Worm (Caenorhabditis elegans): ENCODE measurements around the gene Y67H2A.2.

The Y67H2A.2 gene

DNA sequence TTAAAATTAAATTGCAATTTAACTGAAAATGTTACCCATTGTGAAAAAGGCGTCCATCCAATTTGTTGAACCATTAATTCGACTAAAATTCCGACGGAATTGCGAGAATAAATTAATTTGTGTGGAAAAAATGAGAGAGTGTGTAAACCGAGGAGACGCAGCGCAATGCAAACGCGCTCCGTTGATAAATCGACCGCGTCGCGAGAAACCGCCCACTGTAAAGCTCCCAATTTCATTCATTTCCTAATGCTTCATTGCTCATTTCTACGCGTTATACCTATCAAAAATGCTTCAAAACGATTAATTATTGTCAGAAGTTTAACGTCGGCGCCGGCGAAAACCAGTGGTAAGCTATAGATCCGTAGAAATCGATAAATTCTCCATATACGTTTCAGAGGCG lies at the start of gene Y67H2A.2, which contains the start of gene micu-1:
Gene Y67H2A.2, minus strand, starts transcription at position 74 of the 400 bp plus-strand sequence.
Gene micu-1, plus strand, starts transcription at position 181 of the 400 bp plus-strand sequence.
- TF ChIP-seq hnd-1 (tag; optimal IDR thresholded peaks at IDR 0.05): no peak
- no peak for TF ChIP-seq hmg-4 (GFP tag; optimal IDR thresholded peaks at IDR 0.05)
- no peak for TF ChIP-seq scrt-1 (GFP tag; IDR thresholded peaks at IDR 0.05)
- no peak for TF ChIP-seq ama-1 (optimal IDR thresholded peaks at IDR 0.05)
- no peak for TF ChIP-seq B0310.2 (tag; optimal IDR thresholded peaks at IDR 0.05)
- TF ChIP-seq F13C5.2 (tag; optimal IDR thresholded peaks at IDR 0.05): peak; percentile 20
- no peak for TF ChIP-seq aly-1 (tag; optimal IDR thresholded peaks at IDR 0.05)
- TF ChIP-seq tbx-11 (GFP tag; IDR thresholded peaks at IDR 0.05): no peak
- no peak for TF ChIP-seq ceh-13 (GFP tag; optimal IDR thresholded peaks at IDR 0.05)
- 0 out of 2 replicates have a peak, but pooled peaks have one; percentile 32 for TF ChIP-seq flt-1 (GFP tag; IDR thresholded peaks at IDR 0.05)
- no peak for TF ChIP-seq sea-1 (GFP tag; conservative IDR thresholded peaks at IDR 0.05)

DNA sequence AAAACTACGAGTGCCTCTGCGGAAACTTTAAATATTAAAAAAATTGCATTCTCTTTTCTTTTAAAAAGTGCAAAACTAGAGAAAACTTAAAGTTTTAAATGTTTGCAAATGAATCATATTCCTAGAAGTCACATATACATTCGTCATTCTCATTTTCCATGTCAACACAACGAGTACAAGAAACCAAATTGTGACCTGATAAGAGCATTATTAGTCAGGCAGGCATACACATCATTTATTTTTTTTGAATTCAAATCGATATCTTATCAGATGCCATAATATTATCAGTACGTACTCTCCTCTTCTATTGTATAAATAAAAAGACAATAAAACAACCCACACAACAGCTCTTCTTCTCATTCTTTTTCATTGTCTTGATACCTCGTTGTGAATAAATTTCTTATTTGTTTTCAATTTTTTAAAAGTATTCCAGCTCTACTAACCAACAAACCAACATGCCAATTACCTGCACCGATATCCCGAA lies 49.7 kb upstream of the Y67H2A.2 start, which contains the start of gene W02A2.9:
Gene W02A2.9, plus strand, starts transcription at position 434 of the 484 bp plus-strand sequence.
- TF ChIP-seq hmbx-1 (tag; optimal IDR thresholded peaks at IDR 0.05): no peak
- no peak for TF ChIP-seq F13C5.2 (tag; optimal IDR thresholded peaks at IDR 0.05)
- TF ChIP-seq flt-1 (GFP tag; IDR thresholded peaks at IDR 0.05): no peak
- no peak for TF ChIP-seq pes-1 (GFP tag; IDR thresholded peaks at IDR 0.05)
- no peak for TF ChIP-seq tbx-11 (GFP tag; IDR thresholded peaks at IDR 0.05)
- TF ChIP-seq ceh-13 (GFP tag; optimal IDR thresholded peaks at IDR 0.05): no peak
- no peak for TF ChIP-seq tra-4 (tag; optimal IDR thresholded peaks at IDR 0.05)
- TF ChIP-seq ets-7 (tag; optimal IDR thresholded peaks at IDR 0.05): no peak
- TF ChIP-seq ceh-36 (tag; optimal IDR thresholded peaks at IDR 0.05): no peak
- TF ChIP-seq ama-1 (optimal IDR thresholded peaks at IDR 0.05): no peak
- no peak for TF ChIP-seq sea-1 (GFP tag; conservative IDR thresholded peaks at IDR 0.05)
- TF ChIP-seq aly-1 (tag; optimal IDR thresholded peaks at IDR 0.05): no peak
- TF ChIP-seq tbx-37 (GFP tag; conservative IDR thresholded peaks at IDR 0.05): no peak
- no peak for TF ChIP-seq B0310.2 (tag; optimal IDR thresholded peaks at IDR 0.05)
- no peak for TF ChIP-seq hnd-1 (tag; optimal IDR thresholded peaks at IDR 0.05)
- no peak for TF ChIP-seq scrt-1 (GFP tag; IDR thresholded peaks at IDR 0.05)
- TF ChIP-seq hmg-4 (GFP tag; optimal IDR thresholded peaks at IDR 0.05): no peak

DNA sequence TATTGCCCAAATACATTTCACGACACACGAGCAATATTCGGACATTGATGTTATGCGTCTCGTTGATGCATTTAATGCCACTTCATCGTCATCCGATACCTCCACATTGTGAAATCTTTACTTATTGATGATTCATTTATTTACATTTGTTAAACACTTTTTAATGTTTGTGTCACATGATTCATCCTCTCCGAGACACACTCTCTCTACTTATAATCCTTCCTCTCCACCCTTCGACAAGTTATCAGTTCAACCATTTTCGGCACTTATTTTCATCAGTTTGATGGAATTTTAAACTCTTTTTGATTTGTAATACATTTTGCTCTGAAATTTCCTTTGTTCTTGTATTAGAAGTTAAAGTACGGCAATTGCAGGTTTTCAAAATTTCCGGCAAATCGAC lies 48.5 kb upstream of the Y67H2A.2 start:
- TF ChIP-seq B0310.2 (tag; optimal IDR thresholded peaks at IDR 0.05) (no peak), hmg-4 (GFP tag; optimal IDR thresholded peaks at IDR 0.05) (no peak), pes-1 (GFP tag; IDR thresholded peaks at IDR 0.05) (no peak), scrt-1 (GFP tag; IDR thresholded peaks at IDR 0.05) (no peak), F13C5.2 (tag; optimal IDR thresholded peaks at IDR 0.05) (no peak), ets-7 (tag; optimal IDR thresholded peaks at IDR 0.05) (no peak), sea-1 (GFP tag; conservative IDR thresholded peaks at IDR 0.05) (no peak), tbx-11 (GFP tag; IDR thresholded peaks at IDR 0.05) (no peak), tbx-37 (GFP tag; conservative IDR thresholded peaks at IDR 0.05) (no peak), flt-1 (GFP tag; IDR thresholded peaks at IDR 0.05) (no peak), hnd-1 (tag; optimal IDR thresholded peaks at IDR 0.05) (no peak), ceh-13 (GFP tag; optimal IDR thresholded peaks at IDR 0.05) (no peak), aly-1 (tag; optimal IDR thresholded peaks at IDR 0.05) (no peak), ama-1 (optimal IDR thresholded peaks at IDR 0.05) (no peak)

- TF ChIP-seq B0310.2 (tag; optimal IDR thresholded peaks at IDR 0.05): no peak
- no peak for TF ChIP-seq hmbx-1 (tag; optimal IDR thresholded peaks at IDR 0.05)
- no peak for TF ChIP-seq F13C5.2 (tag; optimal IDR thresholded peaks at IDR 0.05)
- no peak for TF ChIP-seq aly-1 (tag; optimal IDR thresholded peaks at IDR 0.05)
- no peak for TF ChIP-seq tbx-37 (GFP tag; conservative IDR thresholded peaks at IDR 0.05)
Measured at ce11 chrIV:13342555-13342954, 44.9 kb upstream of the Y67H2A.2 start, which contains the start of gene W02A2.5. TSS of gene W02A2.5 (plus strand) at chrIV:13342855.

DNA sequence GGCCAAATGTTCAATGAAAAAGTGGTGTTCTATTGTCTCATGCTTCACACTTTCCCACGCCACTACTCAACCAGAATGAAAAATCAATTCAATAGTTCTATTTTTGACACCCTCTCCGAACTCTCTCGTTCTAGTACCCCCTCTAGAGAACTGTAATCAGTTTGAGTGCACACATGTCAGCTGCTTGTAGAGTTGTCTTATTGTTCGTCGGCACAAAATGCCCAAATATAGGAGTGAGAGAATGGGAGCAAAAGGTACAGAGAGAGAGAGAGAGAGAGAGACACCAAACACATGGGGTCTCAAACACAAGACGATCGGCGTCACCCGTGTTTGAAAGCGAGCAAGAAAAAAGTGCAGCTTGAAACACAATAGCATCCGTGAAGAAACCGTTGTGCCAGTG lies 36.7 kb upstream of the Y67H2A.2 start:
- no peak for TF ChIP-seq aly-1 (tag; optimal IDR thresholded peaks at IDR 0.05)

ce11 chrIV:13331285-13331684 lies 33.7 kb upstream of the Y67H2A.2 start, which contains the start of gene pqn-74:
TSS of gene pqn-74 (minus strand) at chrIV:13331406.
- TF ChIP-seq scrt-1 (GFP tag; IDR thresholded peaks at IDR 0.05): no peak
- TF ChIP-seq tra-4 (tag; optimal IDR thresholded peaks at IDR 0.05): no peak
- no peak for TF ChIP-seq ceh-36 (tag; optimal IDR thresholded peaks at IDR 0.05)
- TF ChIP-seq ets-7 (tag; optimal IDR thresholded peaks at IDR 0.05): no peak
- no peak for TF ChIP-seq B0310.2 (tag; optimal IDR thresholded peaks at IDR 0.05)
- TF ChIP-seq hmg-4 (GFP tag; optimal IDR thresholded peaks at IDR 0.05): no peak
- TF ChIP-seq flt-1 (GFP tag; IDR thresholded peaks at IDR 0.05): no peak
- TF ChIP-seq hnd-1 (tag; optimal IDR thresholded peaks at IDR 0.05): no peak
- no peak for TF ChIP-seq tbx-37 (GFP tag; conservative IDR thresholded peaks at IDR 0.05)
- TF ChIP-seq ceh-13 (GFP tag; optimal IDR thresholded peaks at IDR 0.05): no peak
- TF ChIP-seq aly-1 (tag; optimal IDR thresholded peaks at IDR 0.05): no peak

ce11 chrIV:13330547-13330946 lies 32.9 kb upstream of the Y67H2A.2 start:
- TF ChIP-seq pes-1 (GFP tag; IDR thresholded peaks at IDR 0.05) (no peak), scrt-1 (GFP tag; IDR thresholded peaks at IDR 0.05) (no peak), tbx-11 (GFP tag; IDR thresholded peaks at IDR 0.05) (no peak), ceh-13 (GFP tag; optimal IDR thresholded peaks at IDR 0.05) (no peak), tra-4 (tag; optimal IDR thresholded peaks at IDR 0.05) (no peak), aly-1 (tag; optimal IDR thresholded peaks at IDR 0.05) (no peak), tbx-37 (GFP tag; conservative IDR thresholded peaks at IDR 0.05) (no peak), hmbx-1 (tag; optimal IDR thresholded peaks at IDR 0.05) (no peak), ama-1 (optimal IDR thresholded peaks at IDR 0.05) (no peak), sea-1 (GFP tag; conservative IDR thresholded peaks at IDR 0.05) (no peak), ceh-36 (tag; optimal IDR thresholded peaks at IDR 0.05) (no peak), B0310.2 (tag; optimal IDR thresholded peaks at IDR 0.05) (no peak), ets-7 (tag; optimal IDR thresholded peaks at IDR 0.05) (no peak), F13C5.2 (tag; optimal IDR thresholded peaks at IDR 0.05) (no peak), hmg-4 (GFP tag; optimal IDR thresholded peaks at IDR 0.05) (no peak), hnd-1 (tag; optimal IDR thresholded peaks at IDR 0.05) (no peak), flt-1 (GFP tag; IDR thresholded peaks at IDR 0.05) (no peak)
